Worm (Caenorhabditis elegans) whole organism, mixed stage, embryonic: ENCODE data around the gene ztf-31.

Experiments
- M03D4.4 ChIP-seq: sonication (generic microtip); optimal IDR thresholded peaks from 2 replicates; lab custom pipeline; 2017; ENCODE audit warnings: mild to moderate bottlenecking, missing genetic modification characterization, missing compliant biosample characterization
- bed-3 ChIP-seq: fragments of 200-800 bp; sonication (Bioruptor generic); optimal IDR thresholded peaks from 3 replicates; lab custom pipeline; 2018; ENCODE audit warnings: mild to moderate bottlenecking, missing genetic modification characterization, moderate library complexity, missing compliant biosample characterization
- ceh-39 ChIP-seq: fragments of 150-350 bp; optimal IDR thresholded peaks from 2 replicates; lab custom pipeline; 2014; ENCODE audit warnings: missing biosample characterization, missing genetic modification characterization
- ceh-43 ChIP-seq: fragments of 200-800 bp; sonication (Bioruptor generic); optimal IDR thresholded peaks from 2 replicates; lab custom pipeline; 2018; ENCODE audit warnings: mild to moderate bottlenecking, missing genetic modification characterization, moderate library complexity, missing compliant biosample characterization
- ces-1 ChIP-seq: fragments of 150-350 bp; optimal IDR thresholded peaks from 2 replicates; lab custom pipeline; 2014; ENCODE audit warnings: missing biosample characterization, missing genetic modification reagents, missing genetic modification characterization
- cnd-1 ChIP-seq: fragments of 200-800 bp; sonication (Bioruptor generic); optimal IDR thresholded peaks from 2 replicates; lab custom pipeline; 2018; ENCODE audit warnings: mild to moderate bottlenecking, missing genetic modification characterization, missing compliant biosample characterization
- drap-1 ChIP-seq: fragments of 200-800 bp; sonication (Bioruptor generic); optimal IDR thresholded peaks from 3 replicates; lab custom pipeline; 2018; ENCODE audit warnings: mild to moderate bottlenecking, missing genetic modification characterization, missing compliant biosample characterization
- elt-1 ChIP-seq: sonication (generic microtip); optimal IDR thresholded peaks from 2 replicates; lab custom pipeline; 2017; ENCODE audit warnings: missing genetic modification characterization, mild to moderate bottlenecking, missing compliant biosample characterization, antibody characterized with exemption, moderate library complexity, borderline replicate concordance; ENCODE audit not compliant: insufficient read depth
- flh-1 ChIP-seq: fragments of 200-800 bp; sonication (Bioruptor generic); optimal IDR thresholded peaks from 2 replicates; lab custom pipeline; 2018; ENCODE audit warnings: mild to moderate bottlenecking, missing genetic modification characterization, moderate library complexity, missing compliant biosample characterization
- ham-2 ChIP-seq: fragments of 200-800 bp; sonication (Bioruptor generic); optimal IDR thresholded peaks from 2 replicates; lab custom pipeline; 2018; ENCODE audit warnings: mild to moderate bottlenecking, missing genetic modification characterization, missing compliant biosample characterization
- hlh-1 ChIP-seq: fragments of 150-350 bp; optimal IDR thresholded peaks from 2 replicates; lab custom pipeline; 2014; ENCODE audit warnings: missing biosample characterization, missing genetic modification reagents, missing genetic modification characterization
- lin-13 ChIP-seq: fragments of 150-350 bp; optimal IDR thresholded peaks from 2 replicates; lab custom pipeline; 2014; ENCODE audit warnings: missing biosample characterization, missing genetic modification characterization
- lin-32 ChIP-seq: fragments of 200-800 bp; sonication (Bioruptor generic); optimal IDR thresholded peaks from 2 replicates; lab custom pipeline; 2018; ENCODE audit warnings: mild to moderate bottlenecking, missing genetic modification characterization, missing compliant biosample characterization
- lsy-2 ChIP-seq: fragments of 150-350 bp; optimal IDR thresholded peaks from 2 replicates; lab custom pipeline; 2014; ENCODE audit warnings: missing biosample characterization, missing genetic modification characterization
- mab-5 ChIP-seq: fragments of 150-350 bp; optimal IDR thresholded peaks from 2 replicates; lab custom pipeline; 2014; ENCODE audit warnings: missing biosample characterization, missing genetic modification characterization
- mep-1 ChIP-seq: fragments of 150-350 bp; optimal IDR thresholded peaks from 2 replicates; lab custom pipeline; 2017; ENCODE audit warnings: missing biosample characterization, missing genetic modification reagents, missing genetic modification characterization, inconsistent platforms
- mls-2 ChIP-seq: sonication (generic microtip); optimal IDR thresholded peaks from 2 replicates; lab custom pipeline; 2016; ENCODE audit warnings: mild to moderate bottlenecking, missing genetic modification characterization, moderate library complexity, missing compliant biosample characterization
- nhr-2 ChIP-seq: fragments of 150-350 bp; optimal IDR thresholded peaks from 2 replicates; lab custom pipeline; 2014; ENCODE audit warnings: missing biosample characterization, missing genetic modification characterization
- nhr-237 ChIP-seq: fragments of 150-350 bp; optimal IDR thresholded peaks from 2 replicates; lab custom pipeline; 2014; ENCODE audit warnings: missing biosample characterization, missing genetic modification characterization
- nhr-28 ChIP-seq: fragments of 150-350 bp; optimal IDR thresholded peaks from 2 replicates; lab custom pipeline; 2014; ENCODE audit warnings: missing biosample characterization, missing genetic modification characterization
- nhr-76 ChIP-seq: sonication (generic microtip); optimal IDR thresholded peaks from 2 replicates; lab custom pipeline; 2017; ENCODE audit warnings: missing biosample characterization, missing genetic modification characterization
- pha-4 ChIP-seq: fragments of 150-350 bp; optimal IDR thresholded peaks from 2 replicates; lab custom pipeline; 2018; ENCODE audit warnings: missing biosample characterization, missing genetic modification reagents, missing genetic modification characterization
- sem-2 ChIP-seq: fragments of 200-800 bp; sonication (Bioruptor generic); optimal IDR thresholded peaks from 2 replicates; lab custom pipeline; 2018; ENCODE audit warnings: mild to moderate bottlenecking, missing genetic modification characterization, missing compliant biosample characterization
- snpc-4 ChIP-seq: fragments of 150-350 bp; optimal IDR thresholded peaks from 2 replicates; lab custom pipeline; 2014; ENCODE audit warnings: missing biosample characterization, missing genetic modification characterization
- sptf-1 ChIP-seq: sonication (generic microtip); optimal IDR thresholded peaks from 2 replicates; lab custom pipeline; 2017; ENCODE audit warnings: mild to moderate bottlenecking, missing genetic modification characterization, moderate library complexity, missing compliant biosample characterization
- tbx-8 ChIP-seq: fragments of 200-800 bp; sonication (Bioruptor generic); optimal IDR thresholded peaks from 2 replicates; lab custom pipeline; 2018; ENCODE audit warnings: mild to moderate bottlenecking, missing genetic modification characterization, moderate library complexity, missing compliant biosample characterization
- unc-120 ChIP-seq: sonication (generic microtip); optimal IDR thresholded peaks from 2 replicates; lab custom pipeline; 2017; ENCODE audit warnings: missing genetic modification characterization, missing compliant biosample characterization; ENCODE audit not compliant: poor library complexity, severe bottlenecking
- unc-39 ChIP-seq: fragments of 150-350 bp; optimal IDR thresholded peaks from 2 replicates; lab custom pipeline; 2014; ENCODE audit warnings: missing biosample characterization, missing genetic modification characterization
- zip-8 ChIP-seq: fragments of 150-350 bp; optimal IDR thresholded peaks from 2 replicates; lab custom pipeline; 2014; ENCODE audit warnings: missing biosample characterization, missing genetic modification characterization
- ztf-11 ChIP-seq: fragments of 150-350 bp; optimal IDR thresholded peaks from 2 replicates; lab custom pipeline; 2014; ENCODE audit warnings: missing biosample characterization, missing genetic modification characterization

Gene ztf-31

ce11 chrIII:7278491-7278890 is 37.3 kb downstream of the ztf-31 start:
- no peak for TF ChIP-seq sptf-1 (tag; lab: Kevin White, UChicago)
- no peak for TF ChIP-seq sem-2 (GFP tag; lab: Kevin White, UChicago)
- no peak for TF ChIP-seq ztf-11
- no peak for TF ChIP-seq nhr-2 (tag; lab: Kevin White, UChicago)
- no peak for TF ChIP-seq ces-1 (GFP tag; lab: Kevin White, UChicago)
- TF ChIP-seq M03D4.4: no peak
- no peak for TF ChIP-seq snpc-4
- no peak for TF ChIP-seq mab-5 (tag; lab: Kevin White, UChicago)
- TF ChIP-seq mep-1: no peak
- TF ChIP-seq zip-8 (tag; lab: Kevin White, UChicago): no peak
- no peak for TF ChIP-seq pha-4 (tag; lab: Kevin White, UChicago)
- no peak for TF ChIP-seq bed-3 (GFP tag; lab: Kevin White, UChicago)
- no peak for TF ChIP-seq tbx-8 (GFP tag; lab: Kevin White, UChicago)
- TF ChIP-seq drap-1 (GFP tag; lab: Kevin White, UChicago): no peak
- no peak for TF ChIP-seq unc-39 (tag; lab: Kevin White, UChicago)
- no peak for TF ChIP-seq cnd-1
- TF ChIP-seq ham-2 (GFP tag; lab: Kevin White, UChicago): no peak
- no peak for TF ChIP-seq ceh-43 (GFP tag; lab: Kevin White, UChicago)

ce11 chrIII:7281179-7281578 is 40.0 kb downstream of the ztf-31 start, which contains the start of gene B0361.3:
Gene B0361.3 (plus strand): TSS chrIII:7281462.
- TF ChIP-seq drap-1 (GFP tag; lab: Kevin White, UChicago): no peak
- no peak for TF ChIP-seq lin-13 (tag; lab: Kevin White, UChicago)
- TF ChIP-seq nhr-237 (tag; lab: Kevin White, UChicago): no peak
- peak; percentile 45 for TF ChIP-seq lsy-2 (tag; lab: Kevin White, UChicago)
- no peak for TF ChIP-seq ham-2 (GFP tag; lab: Kevin White, UChicago)
- no peak for TF ChIP-seq M03D4.4
- TF ChIP-seq flh-1 (GFP tag; lab: Kevin White, UChicago): no peak
- peak; percentile 50 for TF ChIP-seq ces-1 (GFP tag; lab: Kevin White, UChicago)

- TF ChIP-seq flh-1 (GFP tag; lab: Kevin White, UChicago): no peak
- TF ChIP-seq snpc-4: no peak
- no peak for TF ChIP-seq unc-120 (tag; lab: Kevin White, UChicago)
- TF ChIP-seq tbx-8 (GFP tag; lab: Kevin White, UChicago): no peak
- TF ChIP-seq lin-32 (GFP tag; lab: Kevin White, UChicago): no peak
- no peak for TF ChIP-seq bed-3 (GFP tag; lab: Kevin White, UChicago)
- no peak for TF ChIP-seq unc-39 (tag; lab: Kevin White, UChicago)
- no peak for TF ChIP-seq M03D4.4
- no peak for TF ChIP-seq nhr-237 (tag; lab: Kevin White, UChicago)
- no peak for TF ChIP-seq mep-1
- no peak for TF ChIP-seq pha-4 (tag; lab: Kevin White, UChicago)
- TF ChIP-seq zip-8 (tag; lab: Kevin White, UChicago): no peak
- TF ChIP-seq ztf-11: no peak
- no peak for TF ChIP-seq mab-5 (tag; lab: Kevin White, UChicago)
- TF ChIP-seq elt-1: no peak
- no peak for TF ChIP-seq nhr-2 (tag; lab: Kevin White, UChicago)
- TF ChIP-seq ceh-39: no peak
- TF ChIP-seq sptf-1 (tag; lab: Kevin White, UChicago): no peak
- TF ChIP-seq lsy-2 (tag; lab: Kevin White, UChicago): no peak
These were observed 44.6 kb downstream of the ztf-31 start, which contains the start of gene pho-5 for ce11 chrIII:7285783-7286182. Gene pho-5 (minus strand): TSS chrIII:7285883.

- TF ChIP-seq hlh-1 (tag; lab: Kevin White, UChicago) (no peak), mls-2 (tag; lab: Kevin White, UChicago) (no peak), drap-1 (GFP tag; lab: Kevin White, UChicago) (no peak), sptf-1 (tag; lab: Kevin White, UChicago) (no peak), snpc-4 (no peak), elt-1 (no peak), bed-3 (GFP tag; lab: Kevin White, UChicago) (no peak), nhr-28 (tag; lab: Kevin White, UChicago) (no peak), unc-120 (tag; lab: Kevin White, UChicago) (no peak), mep-1 (no peak), tbx-8 (GFP tag; lab: Kevin White, UChicago) (no peak)
These were observed 46.3 kb downstream of the ztf-31 start, which contains the start of gene ykt-6 for ce11 chrIII:7287503-7287902. Gene ykt-6 (minus strand): TSS chrIII:7287603.

ce11 chrIII:7290462-7290861 is 49.3 kb downstream of the ztf-31 start, which contains the start of gene algn-11:
Gene algn-11 (minus strand): TSS chrIII:7290562.
- TF ChIP-seq lsy-2 (tag; lab: Kevin White, UChicago): no peak
- no peak for TF ChIP-seq elt-1
- no peak for TF ChIP-seq nhr-76 (tag; lab: Kevin White, UChicago)
- TF ChIP-seq pha-4 (tag; lab: Kevin White, UChicago): no peak
- no peak for TF ChIP-seq unc-120 (tag; lab: Kevin White, UChicago)
- no peak for TF ChIP-seq sptf-1 (tag; lab: Kevin White, UChicago)
- no peak for TF ChIP-seq flh-1 (GFP tag; lab: Kevin White, UChicago)
- TF ChIP-seq mab-5 (tag; lab: Kevin White, UChicago): no peak
- TF ChIP-seq, all 35 proteins: peak for 0
